Fruit fly (Drosophila melanogaster): ENCODE measurements around the gene CG32641.
A peak's percentile ranks its signal among the peaks of the same experiment; 100 is the strongest.

The CG32641 gene

dm6 chrX:13214056-13214455 is 29.8 kb downstream of the CG32641 start:
- no peak for TF ChIP-seq BtbVII (GFP tag; optimal IDR thresholded peaks at IDR 0.05)
- no peak for TF ChIP-seq zen (tag; optimal IDR thresholded peaks at IDR 0.05)
- TF ChIP-seq pfk (GFP tag; optimal IDR thresholded peaks at IDR 0.05), result no peak
- no peak for TF ChIP-seq CG34224 (GFP tag; IDR thresholded peaks at IDR 0.05; ENCODE audit: partially characterized antibody)
- TF ChIP-seq sd (tag; optimal IDR thresholded peaks at IDR 0.05), result no peak
- TF ChIP-seq Gsc (GFP tag; IDR thresholded peaks at IDR 0.05), result no peak
- peak; percentile 58 for TF ChIP-seq HLH3B (GFP tag; IDR thresholded peaks at IDR 0.05)
- TF ChIP-seq zen2 (GFP tag; IDR thresholded peaks at IDR 0.05; ENCODE audit: partially characterized antibody), result no peak
- peak; percentile 64; the same call in 2 of the 3 replicates for TF ChIP-seq Dbx (GFP tag; IDR thresholded peaks at IDR 0.05)
- peak; percentile 43 for TF ChIP-seq Sry-δ (GFP tag; optimal IDR thresholded peaks at IDR 0.05)
- peak; percentile 58 for TF ChIP-seq CG12942 (GFP tag; optimal IDR thresholded peaks at IDR 0.05)
- TF ChIP-seq ind (GFP tag; optimal IDR thresholded peaks at IDR 0.05), result peak; percentile 61
- peak; percentile 100 for TF ChIP-seq CG5180 (GFP tag; optimal IDR thresholded peaks at IDR 0.05)
- peak; percentile 72 for TF ChIP-seq CG4424 (GFP tag; optimal IDR thresholded peaks at IDR 0.05)
- TF ChIP-seq TFAM (GFP tag; optimal IDR thresholded peaks at IDR 0.05), result no peak
- TF ChIP-seq CG15011 (GFP tag; optimal IDR thresholded peaks at IDR 0.05), result no peak
- TF ChIP-seq Ravus (GFP tag; IDR thresholded peaks at IDR 0.05), result no peak; the same call in 1 of the 2 replicates
- TF ChIP-seq jing (GFP tag; optimal IDR thresholded peaks at IDR 0.05), result no peak
- no peak for TF ChIP-seq Poxn (GFP tag; IDR thresholded peaks at IDR 0.05)
- peak; percentile 47; the same call in 1 of the 2 replicates for TF ChIP-seq Awh (GFP tag; IDR thresholded peaks at IDR 0.05)
- no peak for TF ChIP-seq Trl (optimal IDR thresholded peaks at IDR 0.05)
- peak; percentile 69 for TF ChIP-seq Trl (GFP tag; optimal IDR thresholded peaks at IDR 0.05)
- no peak for TF ChIP-seq Dad (GFP tag; optimal IDR thresholded peaks at IDR 0.05)
- peak; percentile 27 for TF ChIP-seq D19B (GFP tag; optimal IDR thresholded peaks at IDR 0.05)
- TF ChIP-seq zfh2 (GFP tag; optimal IDR thresholded peaks at IDR 0.05), result peak; percentile 46
- TF ChIP-seq sens (GFP tag), result peak; percentile 94
- TF ChIP-seq CG4617 (GFP tag; optimal IDR thresholded peaks at IDR 0.05; ENCODE audit: borderline replicate concordance), result no peak
- TF ChIP-seq sr (GFP tag; IDR thresholded peaks at IDR 0.05), result no peak; the same call in 2 of the 3 replicates
- TF ChIP-seq kay (GFP tag; optimal IDR thresholded peaks at IDR 0.05), result peak; percentile 46
- TF ChIP-seq CG15073 (GFP tag; optimal IDR thresholded peaks at IDR 0.05), result no peak
- TF ChIP-seq Asciz (GFP tag; optimal IDR thresholded peaks at IDR 0.05), result peak; percentile 31
- TF ChIP-seq ase (GFP tag; IDR thresholded peaks at IDR 0.05), result peak; percentile 67; the same call in 2 of the 3 replicates
- peak; percentile 59 for TF ChIP-seq CG16863 (GFP tag; optimal IDR thresholded peaks at IDR 0.05)
- TF ChIP-seq CG34376 (GFP tag; optimal IDR thresholded peaks at IDR 0.05), result no peak
- peak; percentile 37; the same call in 1 of the 2 replicates for TF ChIP-seq CG9215 (GFP tag; IDR thresholded peaks at IDR 0.05)
- TF ChIP-seq crc (GFP tag; optimal IDR thresholded peaks at IDR 0.05), result peak; percentile 43
- TF ChIP-seq Lhr (GFP tag; optimal IDR thresholded peaks at IDR 0.05), result peak; percentile 23
- peak; percentile 76 for TF ChIP-seq CG11695 (GFP tag; IDR thresholded peaks at IDR 0.05)
- peak; percentile 61 for TF ChIP-seq tx (GFP tag; optimal IDR thresholded peaks at IDR 0.05)
- TF ChIP-seq CG11456 (GFP tag; IDR thresholded peaks at IDR 0.05), result peak; percentile 48; the same call in 1 of the 3 replicates
- TF ChIP-seq p53 (GFP tag; optimal IDR thresholded peaks at IDR 0.05), result no peak
- no peak for TF ChIP-seq tap (tag; optimal IDR thresholded peaks at IDR 0.05)
- TF ChIP-seq yki (optimal IDR thresholded peaks at IDR 0.05), result no peak
- TF ChIP-seq stc (GFP tag; IDR thresholded peaks at IDR 0.05), result peak; percentile 72
- peak; percentile 23 for TF ChIP-seq pzg (GFP tag; optimal IDR thresholded peaks at IDR 0.05)
- peak; percentile 46; the same call in 1 of the 2 replicates for TF ChIP-seq Nf-YA (GFP tag; IDR thresholded peaks at IDR 0.05)
- no peak for TF ChIP-seq wor (GFP tag; IDR thresholded peaks at IDR 0.05)
- TF ChIP-seq Opbp (GFP tag; IDR thresholded peaks at IDR 0.05; ENCODE audit: partially characterized antibody), result no peak
- peak; percentile 66 for TF ChIP-seq dmrt99B (tag; optimal IDR thresholded peaks at IDR 0.05)
- no peak for TF ChIP-seq CG30020 (tag; optimal IDR thresholded peaks at IDR 0.05)
- TF ChIP-seq CTCF (GFP tag; optimal IDR thresholded peaks at IDR 0.05), result no peak
- TF ChIP-seq ash1 (GFP tag; optimal IDR thresholded peaks at IDR 0.05), result no peak
- TF ChIP-seq kah (GFP tag; optimal IDR thresholded peaks at IDR 0.05), result no peak

Measured in whole organism, embryonic.